Worm (Caenorhabditis elegans): ENCODE results near the gene fipr-13.

The fipr-13 gene

DNA sequence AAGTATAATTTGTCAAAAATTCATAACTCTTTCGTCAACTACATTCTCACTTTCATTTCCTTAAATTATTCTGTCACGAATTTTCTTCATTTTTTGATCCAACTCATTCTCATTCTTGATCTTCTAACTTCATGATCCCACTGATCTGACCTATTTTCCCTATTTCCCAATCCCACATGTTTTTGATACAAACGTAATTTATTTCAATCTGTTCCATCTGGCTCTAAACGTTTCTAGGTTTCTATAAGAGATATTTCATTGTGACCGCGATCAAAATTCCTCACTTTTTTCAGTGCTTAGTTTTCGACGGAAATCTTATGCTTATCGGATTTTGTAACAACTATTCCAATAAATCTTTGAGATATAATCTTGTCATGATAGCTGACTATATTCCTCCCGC is 1.4 kb downstream of the fipr-13 start:
- TF ChIP-seq ztf-16 (tag; optimal IDR thresholded peaks at IDR 0.05) (no peak), pat-9 (tag; optimal IDR thresholded peaks at IDR 0.05) (no peak), ceh-6 (GFP tag; optimal IDR thresholded peaks at IDR 0.05) (no peak), unc-86 (tag; optimal IDR thresholded peaks at IDR 0.05) (no peak), rnt-1 (tag; optimal IDR thresholded peaks at IDR 0.05) (no peak)

DNA sequence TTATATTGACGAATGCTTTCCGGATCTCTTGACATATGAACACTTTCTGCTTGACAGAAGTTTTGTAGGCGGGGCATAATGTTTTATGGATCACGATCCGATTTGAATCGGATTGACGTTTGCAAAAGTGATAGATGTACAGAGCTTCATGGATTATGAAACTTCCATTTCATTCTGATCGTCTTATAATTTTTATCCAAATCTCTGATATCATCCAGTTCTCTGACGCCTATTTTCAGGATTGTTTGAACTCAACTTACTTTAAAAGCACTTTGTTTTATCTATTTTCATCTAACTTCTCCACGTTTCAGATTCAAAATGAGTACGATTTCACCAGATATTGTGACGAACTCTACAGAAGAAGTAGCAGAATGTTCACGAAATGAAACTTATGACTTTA is 2.4 kb downstream of the fipr-13 start, which contains the start of gene npr-39:
Gene npr-39, plus strand, starts transcription at position 301 of the 400 bp plus-strand sequence.
- TF ChIP-seq elt-4 (tag; optimal IDR thresholded peaks at IDR 0.05) (no peak), pat-9 (tag; optimal IDR thresholded peaks at IDR 0.05) (no peak)

DNA sequence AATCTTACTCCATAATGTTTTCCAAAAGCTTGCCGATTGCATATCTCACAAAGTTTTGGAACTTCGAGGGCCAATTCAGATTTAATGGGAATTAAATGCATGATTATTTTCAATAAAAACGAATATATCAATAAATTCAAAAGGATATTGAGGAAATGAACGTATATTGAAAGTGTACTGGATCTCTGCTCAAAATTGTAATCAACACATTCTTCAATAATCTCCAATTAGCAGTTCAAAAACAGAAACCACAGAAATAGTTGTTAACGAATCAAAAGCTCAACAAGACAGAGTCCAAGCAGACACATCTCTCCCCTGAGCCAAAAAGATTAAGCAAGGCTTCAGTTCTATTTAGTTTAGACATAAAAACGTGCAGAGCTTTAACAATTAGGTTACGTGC is 6.2 kb downstream of the fipr-13 start, which contains the start of gene nhr-192:
Gene nhr-192, minus strand, starts transcription at position 101 of the 400 bp plus-strand sequence.
- TF ChIP-seq npax-4 (tag; optimal IDR thresholded peaks at IDR 0.05) (no peak), ceh-18 (tag; optimal IDR thresholded peaks at IDR 0.05) (no peak), lin-11 (tag; optimal IDR thresholded peaks at IDR 0.05) (no peak), ceh-45 (GFP tag; IDR thresholded peaks at IDR 0.05) (no peak), K02D7.2 (tag; optimal IDR thresholded peaks at IDR 0.05) (no peak), ceh-6 (GFP tag; optimal IDR thresholded peaks at IDR 0.05) (no peak), unc-86 (tag; optimal IDR thresholded peaks at IDR 0.05) (no peak)

DNA sequence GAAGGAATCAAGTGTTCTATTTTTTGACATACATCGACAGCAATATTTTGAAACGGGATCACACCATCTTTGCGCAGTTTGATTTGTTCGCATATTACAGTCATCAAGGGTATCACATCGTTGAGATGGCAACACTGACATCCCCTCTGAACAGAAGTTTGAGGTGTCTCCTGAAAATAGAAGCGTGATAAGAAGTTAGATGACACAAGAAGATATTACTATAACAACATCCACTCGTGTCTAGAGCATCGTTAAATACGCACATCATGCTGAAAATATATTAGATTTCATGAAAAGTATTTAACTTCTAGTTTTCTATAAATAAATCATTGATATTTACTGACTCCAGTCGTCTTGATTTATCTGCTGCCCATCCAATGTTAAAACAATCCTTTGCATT is 8.4 kb downstream of the fipr-13 start:
- TF ChIP-seq elt-4 (tag; optimal IDR thresholded peaks at IDR 0.05) (no peak), pqm-1 (tag; optimal IDR thresholded peaks at IDR 0.05) (no peak), ceh-31 (tag; optimal IDR thresholded peaks at IDR 0.05) (no peak), ama-1 (optimal IDR thresholded peaks at IDR 0.05) (no peak), nhr-11 (tag; optimal IDR thresholded peaks at IDR 0.05) (no peak), ceh-18 (tag; optimal IDR thresholded peaks at IDR 0.05) (no peak), rnt-1 (tag; optimal IDR thresholded peaks at IDR 0.05) (no peak), pros-1 (tag; optimal IDR thresholded peaks at IDR 0.05) (no peak), lin-11 (tag; optimal IDR thresholded peaks at IDR 0.05) (no peak), ceh-6 (GFP tag; optimal IDR thresholded peaks at IDR 0.05) (no peak), ttx-3 (tag; optimal IDR thresholded peaks at IDR 0.05) (no peak), pag-3 (tag; optimal IDR thresholded peaks at IDR 0.05; ENCODE audit: borderline replicate concordance) (no peak), gmeb-2 (tag; optimal IDR thresholded peaks at IDR 0.05) (no peak), ceh-45 (GFP tag; IDR thresholded peaks at IDR 0.05) (no peak), sox-2 (GFP tag; IDR thresholded peaks at IDR 0.05) (no peak)

DNA sequence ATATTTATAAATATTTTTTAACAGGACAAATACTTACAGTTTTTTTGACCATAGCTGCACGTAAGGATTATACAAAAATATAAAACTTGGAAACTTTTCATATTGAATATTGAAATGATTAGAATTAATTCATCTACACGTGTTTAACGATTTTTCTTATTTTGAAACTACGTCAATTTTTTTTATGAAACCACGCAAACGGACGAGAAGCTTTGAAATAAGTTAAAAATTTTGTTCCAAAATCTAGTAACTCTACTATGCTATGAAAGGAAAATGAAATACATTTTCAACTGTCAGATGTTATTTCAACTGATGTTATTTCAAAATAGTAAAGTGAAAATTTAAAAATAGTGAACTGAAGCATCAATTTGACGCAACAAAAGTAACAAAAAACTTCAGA is 9.5 kb downstream of the fipr-13 start, which contains the start of gene F57A8.6:
Gene F57A8.6, minus strand, starts transcription at position 101 of the 400 bp plus-strand sequence.
- TF ChIP-seq ahr-1 (tag; optimal IDR thresholded peaks at IDR 0.05) (no peak), fkh-6 (tag; optimal IDR thresholded peaks at IDR 0.05) (no peak), hlh-15 (tag; optimal IDR thresholded peaks at IDR 0.05) (no peak), ref-2 (tag; optimal IDR thresholded peaks at IDR 0.05) (no peak), eyg-1 (tag; optimal IDR thresholded peaks at IDR 0.05) (no peak), npax-4 (tag; optimal IDR thresholded peaks at IDR 0.05) (no peak), che-1 (tag; optimal IDR thresholded peaks at IDR 0.05) (no peak), nfya-1 (tag; optimal IDR thresholded peaks at IDR 0.05) (no peak), pag-3 (tag; optimal IDR thresholded peaks at IDR 0.05; ENCODE audit: borderline replicate concordance) (no peak), syd-9 (tag; optimal IDR thresholded peaks at IDR 0.05) (no peak), dve-1 (tag; optimal IDR thresholded peaks at IDR 0.05) (no peak), F13H6.1 (tag; optimal IDR thresholded peaks at IDR 0.05) (no peak), fkh-10 (GFP tag; optimal IDR thresholded peaks at IDR 0.05) (no peak), ceh-34 (tag; optimal IDR thresholded peaks at IDR 0.05) (no peak), zip-5 (tag; optimal IDR thresholded peaks at IDR 0.05) (no peak), ceh-2 (tag; optimal IDR thresholded peaks at IDR 0.05) (no peak), ceh-9 (tag; optimal IDR thresholded peaks at IDR 0.05) (no peak)
